Fruit fly (Drosophila melanogaster): ENCODE results near the gene CG10725.

Gene CG10725

DNA sequence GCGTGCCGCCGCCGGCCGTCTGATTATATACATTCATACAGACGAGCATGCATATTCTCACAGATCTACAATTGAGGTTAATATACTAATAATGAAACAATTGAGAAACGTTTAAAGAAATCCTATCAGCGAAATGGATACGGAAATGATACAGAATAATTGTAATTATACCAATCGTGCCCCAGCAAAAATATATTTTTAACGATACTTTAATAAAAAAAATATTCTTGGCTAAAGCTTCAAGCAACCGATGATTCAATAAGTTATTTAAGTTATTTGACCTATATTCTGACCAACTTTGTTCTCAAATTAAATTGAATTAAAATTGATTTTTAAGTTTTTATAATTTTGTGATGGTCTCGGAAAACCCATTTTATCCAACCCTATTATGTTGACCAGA lies 38.3 kb downstream of the CG10725 start:
- TF ChIP-seq CG5204 (GFP tag; optimal IDR thresholded peaks at IDR 0.05) (no peak), CG7101 (tag; optimal IDR thresholded peaks at IDR 0.05) (no peak), bab1 (GFP tag; optimal IDR thresholded peaks at IDR 0.05) (no peak), CG11617 (GFP tag; optimal IDR thresholded peaks at IDR 0.05) (no peak), tj (GFP tag; optimal IDR thresholded peaks at IDR 0.05) (no peak), cnc (optimal IDR thresholded peaks at IDR 0.05) (no peak), CG12768 (GFP tag; optimal IDR thresholded peaks at IDR 0.05) (no peak), cic (GFP tag; optimal IDR thresholded peaks at IDR 0.05) (no peak), ovo (GFP tag; optimal IDR thresholded peaks at IDR 0.05) (no peak), kay (GFP tag; ENCODE audit: borderline replicate concordance) (no peak), CG14711 (tag; optimal IDR thresholded peaks at IDR 0.05) (no peak)

DNA sequence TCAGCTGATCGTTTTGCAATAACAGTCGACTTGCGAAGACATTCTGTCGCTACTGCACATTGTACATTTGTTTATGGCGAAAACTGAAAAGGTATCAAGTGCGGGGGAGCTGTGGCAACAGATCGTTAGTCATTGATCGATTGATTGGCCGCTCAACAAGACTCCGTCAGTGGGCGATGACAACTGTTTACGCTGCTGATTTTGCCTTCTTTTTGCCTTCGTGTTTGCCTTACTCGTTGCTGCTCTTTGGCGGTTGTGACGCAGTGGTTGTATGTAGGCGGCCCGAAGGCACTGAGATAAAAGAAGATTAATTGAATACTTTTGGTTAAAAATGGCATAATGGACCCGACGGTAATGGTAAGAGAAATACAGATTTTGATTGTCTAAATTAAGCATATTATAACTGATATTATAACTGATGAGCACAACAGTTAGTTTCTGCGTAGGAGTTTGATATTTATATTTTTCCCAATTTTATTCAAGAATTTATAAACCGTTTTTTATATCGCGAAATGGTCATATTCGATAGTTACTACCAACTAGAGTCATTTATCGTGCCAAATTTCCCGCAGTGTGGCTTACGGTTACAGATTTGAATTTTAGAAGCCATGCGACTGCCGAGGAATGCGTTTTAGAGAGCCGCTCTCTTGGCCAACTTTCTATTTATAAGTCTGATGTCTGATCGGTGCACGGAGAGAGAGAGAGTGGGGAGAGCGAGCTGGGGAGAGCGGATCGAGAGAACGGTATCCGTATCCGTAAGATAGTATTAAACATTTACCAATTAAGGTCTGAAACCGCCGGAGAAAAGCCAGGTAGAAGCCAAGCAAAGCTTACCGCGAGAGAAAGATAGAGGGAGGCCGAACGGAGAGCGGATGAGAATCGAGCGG lies 39.1 kb downstream of the CG10725 start:
- TF ChIP-seq pad (GFP tag; optimal IDR thresholded peaks at IDR 0.05), result peak; percentile 59
- TF ChIP-seq Crg-1 (GFP tag; optimal IDR thresholded peaks at IDR 0.05), result peak; percentile 10
- peak; percentile 81 for TF ChIP-seq CG5204 (GFP tag; optimal IDR thresholded peaks at IDR 0.05)
- TF ChIP-seq CG7045 (GFP tag; optimal IDR thresholded peaks at IDR 0.05), result peak; percentile 93
- TF ChIP-seq kay (GFP tag; ENCODE audit: borderline replicate concordance), result peak; percentile 98
- peak; percentile 76 for TF ChIP-seq CG33017 (tag; optimal IDR thresholded peaks at IDR 0.05)
- TF ChIP-seq CG1620 (GFP tag; optimal IDR thresholded peaks at IDR 0.05), result peak; percentile 52
- TF ChIP-seq bab1 (GFP tag; optimal IDR thresholded peaks at IDR 0.05), result peak; percentile 69
- TF ChIP-seq toe (GFP tag; optimal IDR thresholded peaks at IDR 0.05), result peak; percentile 57
- TF ChIP-seq CG12768 (GFP tag; optimal IDR thresholded peaks at IDR 0.05), result peak; percentile 79
- peak; percentile 73 for TF ChIP-seq tj (GFP tag; optimal IDR thresholded peaks at IDR 0.05)
- peak; percentile 88 for TF ChIP-seq CG11617 (GFP tag; optimal IDR thresholded peaks at IDR 0.05)
- peak; percentile 26 for TF ChIP-seq cic (GFP tag; optimal IDR thresholded peaks at IDR 0.05)
- TF ChIP-seq ovo (GFP tag; optimal IDR thresholded peaks at IDR 0.05), result no peak
- TF ChIP-seq CG7101 (tag; optimal IDR thresholded peaks at IDR 0.05), result peak; percentile 83
- TF ChIP-seq cnc (optimal IDR thresholded peaks at IDR 0.05), result no peak
- TF ChIP-seq Mnt (GFP tag; optimal IDR thresholded peaks at IDR 0.05), result peak; percentile 50
- peak; percentile 69 for TF ChIP-seq CG14711 (tag; optimal IDR thresholded peaks at IDR 0.05)
- peak; percentile 75 for TF ChIP-seq Clk (GFP tag; optimal IDR thresholded peaks at IDR 0.05)
- TF ChIP-seq Hr96 (GFP tag; optimal IDR thresholded peaks at IDR 0.05), result peak; percentile 32

dm6 chr3L:13477453-13478184 lies 39.9 kb downstream of the CG10725 start, which contains the start of gene stv:
stv (plus strand) TSS chr3L:13477541.
- no peak for TF ChIP-seq cic (GFP tag; optimal IDR thresholded peaks at IDR 0.05)
- TF ChIP-seq bab1 (GFP tag; optimal IDR thresholded peaks at IDR 0.05), result no peak
- TF ChIP-seq CG33017 (tag; optimal IDR thresholded peaks at IDR 0.05), result peak; percentile 18

DNA sequence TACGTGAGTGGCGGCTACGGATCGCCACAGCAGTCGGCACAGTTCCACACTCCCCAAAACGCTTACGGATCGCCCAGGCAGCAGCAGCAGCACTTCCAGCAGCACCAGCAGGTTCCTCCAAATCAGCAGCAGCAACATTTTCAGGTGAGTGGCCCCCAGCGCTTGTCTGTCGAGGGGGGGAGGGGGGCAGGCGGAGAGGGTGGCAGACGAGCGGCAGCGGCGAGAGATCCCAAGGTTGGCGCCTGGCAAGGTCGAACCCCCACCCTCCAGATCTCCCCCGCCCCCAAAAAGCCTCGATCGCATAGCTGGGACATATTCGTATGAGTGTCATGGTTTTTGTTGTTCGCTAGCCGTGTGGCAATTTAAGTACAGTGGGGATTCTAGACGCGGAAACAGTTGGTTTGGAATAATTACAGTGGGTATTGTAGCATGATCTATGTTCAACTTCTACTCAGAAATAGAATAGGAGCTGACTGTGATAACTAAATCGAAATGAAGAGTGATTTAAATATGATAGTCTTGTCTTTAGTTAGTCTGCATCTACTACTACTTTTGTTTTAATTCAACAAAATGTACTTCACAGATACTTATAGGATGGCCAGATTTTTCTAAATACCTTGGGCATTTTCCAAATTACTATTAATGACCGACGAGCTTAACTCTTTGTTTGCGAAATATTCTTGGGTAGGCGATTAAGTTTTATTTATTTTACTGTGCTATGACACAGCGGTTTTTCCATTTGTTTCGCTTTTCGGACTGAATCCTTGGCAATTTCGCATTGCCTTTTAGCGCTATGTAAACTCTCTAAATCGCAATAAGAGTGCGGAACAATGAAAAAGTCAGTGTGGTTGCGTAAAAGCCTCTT lies 40.8 kb downstream of the CG10725 start:
- TF ChIP-seq cnc (optimal IDR thresholded peaks at IDR 0.05), result peak in 1 of 2 experiments; percentile 71
- no peak for TF ChIP-seq CG5204 (GFP tag; optimal IDR thresholded peaks at IDR 0.05)

dm6 chr3L:13479204-13479600 lies 41.4 kb downstream of the CG10725 start:
- peak; percentile 8 for TF ChIP-seq CG12768 (GFP tag; optimal IDR thresholded peaks at IDR 0.05)
- TF ChIP-seq CG7045 (GFP tag; optimal IDR thresholded peaks at IDR 0.05), result no peak

DNA sequence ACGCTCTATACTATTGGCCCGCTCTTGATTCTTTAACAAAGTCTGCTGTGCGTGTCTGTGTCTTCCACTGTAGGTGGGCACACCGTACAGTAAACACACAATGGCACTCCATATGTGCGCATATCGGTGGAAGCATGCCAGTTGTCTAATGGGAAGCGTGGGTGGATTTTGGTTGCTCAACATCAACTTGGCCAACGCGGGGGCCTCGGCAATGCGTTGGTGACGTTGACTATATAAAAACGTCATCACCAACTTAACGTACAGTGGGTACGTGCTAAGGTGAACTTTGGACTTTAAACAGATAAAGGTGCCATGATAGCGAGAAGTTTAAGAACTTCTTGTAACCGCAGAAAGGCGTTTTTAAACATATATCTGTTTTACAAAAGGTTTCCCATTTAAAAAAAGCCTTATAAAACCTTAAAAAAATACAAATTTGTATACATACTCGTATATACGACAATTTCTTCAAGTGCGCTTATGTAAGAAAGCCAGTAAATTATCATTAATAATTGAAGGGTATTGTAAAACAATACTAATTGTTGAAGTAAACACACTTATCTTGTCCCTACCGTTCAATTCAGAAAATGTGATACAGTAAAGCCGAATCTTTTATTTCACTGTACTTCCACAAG lies 42.0 kb downstream of the CG10725 start:
- peak; percentile 61 for TF ChIP-seq toe (GFP tag; optimal IDR thresholded peaks at IDR 0.05)
- TF ChIP-seq ovo (GFP tag; optimal IDR thresholded peaks at IDR 0.05), result no peak
- no peak for TF ChIP-seq cic (GFP tag; optimal IDR thresholded peaks at IDR 0.05)
- peak; percentile 56 for TF ChIP-seq CG33017 (tag; optimal IDR thresholded peaks at IDR 0.05)
- TF ChIP-seq CG5204 (GFP tag; optimal IDR thresholded peaks at IDR 0.05), result peak; percentile 80
- no peak for TF ChIP-seq cnc (optimal IDR thresholded peaks at IDR 0.05)
- peak; percentile 76 for TF ChIP-seq CG7045 (GFP tag; optimal IDR thresholded peaks at IDR 0.05)
- no peak for TF ChIP-seq kay (GFP tag; ENCODE audit: borderline replicate concordance)
- TF ChIP-seq Mnt (GFP tag; optimal IDR thresholded peaks at IDR 0.05), result no peak
- TF ChIP-seq CG7101 (tag; optimal IDR thresholded peaks at IDR 0.05), result peak; percentile 13
- TF ChIP-seq bab1 (GFP tag; optimal IDR thresholded peaks at IDR 0.05), result no peak
- no peak for TF ChIP-seq CG1620 (GFP tag; optimal IDR thresholded peaks at IDR 0.05)
- peak; percentile 7 for TF ChIP-seq pad (GFP tag; optimal IDR thresholded peaks at IDR 0.05)
- peak; percentile 12 for TF ChIP-seq CG14711 (tag; optimal IDR thresholded peaks at IDR 0.05)
- peak; percentile 69 for TF ChIP-seq CG12768 (GFP tag; optimal IDR thresholded peaks at IDR 0.05)
- TF ChIP-seq tj (GFP tag; optimal IDR thresholded peaks at IDR 0.05), result no peak
- peak; percentile 67 for TF ChIP-seq CG11617 (GFP tag; optimal IDR thresholded peaks at IDR 0.05)
- no peak for TF ChIP-seq Crg-1 (GFP tag; optimal IDR thresholded peaks at IDR 0.05)
- no peak for TF ChIP-seq Clk (GFP tag; optimal IDR thresholded peaks at IDR 0.05)
- peak; percentile 60 for TF ChIP-seq Hr96 (GFP tag; optimal IDR thresholded peaks at IDR 0.05)

Measured in whole organism, adult.